Fruit fly (Drosophila melanogaster) whole organism, embryonic: ENCODE measurements around the gene Srp14.

Experiments used
- B-H2 ChIP-seq: fragments of 200-800 bp; sonication (Bioruptor generic); optimal IDR thresholded peaks from 2 replicates; lab custom pipeline; 2018; ENCODE audit warnings: missing biosample characterization, mild to moderate bottlenecking, missing genetic modification characterization
- CG10366 ChIP-seq: fragments of 200-800 bp; sonication (Bioruptor generic); IDR thresholded peaks from 2 replicates; pipeline ENCODE4 v1.3.6; 2022; ENCODE audit warnings: missing biosample characterization, missing genetic modification characterization
- CG14860 ChIP-seq: fragments of 200-800 bp; sonication (Bioruptor generic); IDR thresholded peaks from 3 replicates; pipeline ENCODE4 v1.3.6; 2022; ENCODE audit warnings: missing biosample characterization, missing genetic modification characterization; ENCODE audit not compliant: partially characterized antibody
- CG16813 ChIP-seq: fragments of 200-800 bp; sonication (Bioruptor generic); IDR thresholded peaks from 3 replicates; pipeline ENCODE4 v1.3.6; 2022; ENCODE audit warnings: missing biosample characterization, missing genetic modification characterization; ENCODE audit not compliant: partially characterized antibody
- CG2116 ChIP-seq: fragments of 200-800 bp; sonication (Bioruptor generic); optimal IDR thresholded peaks from 3 replicates; lab custom pipeline; 2018; ENCODE audit warnings: missing biosample characterization, mild to moderate bottlenecking, missing genetic modification characterization
- CG30020 ChIP-seq: fragments of 200-800 bp; optimal IDR thresholded peaks from 2 replicates; lab custom pipeline; 2019; ENCODE audit warnings: missing biosample characterization, mild to moderate bottlenecking, missing genetic modification characterization, moderate library complexity
- CG31441 ChIP-seq: fragments of 200-800 bp; sonication (Bioruptor generic); IDR thresholded peaks from 2 replicates; pipeline ENCODE4 v1.3.6; 2022; ENCODE audit warnings: missing biosample characterization, missing genetic modification characterization
- CG32532 ChIP-seq: fragments of 200-800 bp; sonication (Bioruptor generic); IDR thresholded peaks from 2 replicates; pipeline ENCODE4 v1.3.6; 2022; ENCODE audit warnings: missing biosample characterization, missing genetic modification characterization
- CG33213 ChIP-seq: fragments of 200-800 bp; sonication (Bioruptor generic); optimal IDR thresholded peaks from 3 replicates; lab custom pipeline; 2016; ENCODE audit warnings: missing biosample characterization, missing genetic modification characterization
- CG33557 ChIP-seq: fragments of 200-800 bp; sonication (Bioruptor generic); optimal IDR thresholded peaks from 2 replicates; lab custom pipeline; 2019; ENCODE audit warnings: missing biosample characterization, mild to moderate bottlenecking, missing genetic modification characterization, moderate library complexity
- CG4617 ChIP-seq: fragments of 200-800 bp; sonication (Bioruptor generic); optimal IDR thresholded peaks from 3 replicates; lab custom pipeline; 2016; ENCODE audit warnings: missing biosample characterization, missing genetic modification characterization, borderline replicate concordance
- CG5180 ChIP-seq: fragments of 200-800 bp; sonication (Bioruptor generic); optimal IDR thresholded peaks from 3 replicates; lab custom pipeline; 2017; ENCODE audit warnings: missing biosample characterization, missing genetic modification characterization, mild to moderate bottlenecking, moderate library complexity, missing genetic modification reagents
- CG5953 ChIP-seq: fragments of 200-800 bp; sonication (Bioruptor generic); IDR thresholded peaks from 2 replicates; pipeline ENCODE4 v1.3.6; 2022; ENCODE audit warnings: missing biosample characterization, missing genetic modification characterization
- CG6791 ChIP-seq: fragments of 200-800 bp; sonication (Bioruptor generic); IDR thresholded peaks from 3 replicates; pipeline ENCODE4 v1.3.6; 2022; ENCODE audit warnings: missing biosample characterization, missing genetic modification characterization; ENCODE audit not compliant: partially characterized antibody
- CG7357 ChIP-seq: fragments of 200-800 bp; sonication (Bioruptor generic); IDR thresholded peaks from 3 replicates; pipeline ENCODE4 v1.3.6; 2022; ENCODE audit warnings: missing biosample characterization, missing genetic modification characterization
- CG8388 ChIP-seq: fragments of 200-800 bp; sonication (Bioruptor generic); optimal IDR thresholded peaks from 2 replicates; lab custom pipeline; 2019; ENCODE audit warnings: missing biosample characterization, mild to moderate bottlenecking, missing genetic modification characterization, moderate library complexity
- CG9215 ChIP-seq: fragments of 200-800 bp; sonication (Bioruptor generic); IDR thresholded peaks from 2 replicates; pipeline ENCODE4 v1.3.6; 2022; ENCODE audit warnings: missing biosample characterization, missing genetic modification characterization
- CG9727 ChIP-seq: fragments of 200-800 bp; sonication (Bioruptor generic); optimal IDR thresholded peaks from 3 replicates; lab custom pipeline; 2017; ENCODE audit warnings: missing biosample characterization, mild to moderate bottlenecking, missing genetic modification characterization
- CG9932 ChIP-seq: fragments of 200-800 bp; sonication (Bioruptor generic); IDR thresholded peaks from 2 replicates; pipeline ENCODE4 v1.3.6; 2022; ENCODE audit warnings: missing biosample characterization, missing genetic modification characterization
- CHES-1-like ChIP-seq: fragments of 200-800 bp; sonication (Bioruptor generic); optimal IDR thresholded peaks from 2 replicates; lab custom pipeline; 2016; ENCODE audit warnings: missing biosample characterization, missing genetic modification characterization
- D ChIP-seq, 2 experiments: fragments of 200-800 bp in 1 of 2; fragments of >200 bp in 1 of 2; sonication (Bioruptor generic) in 1 of 2; optimal IDR thresholded peaks; 2 replicates in 1 of 2; 3 replicates in 1 of 2; lab custom pipeline; 2017; ENCODE audit warnings: mild to moderate bottlenecking in 1 of 2, missing biosample characterization in 1 of 2, missing genetic modification characterization in 1 of 2, missing genetic modification reagents in 1 of 2
- Dek ChIP-seq: fragments of 200-800 bp; sonication (Bioruptor generic); optimal IDR thresholded peaks from 3 replicates; lab custom pipeline; 2019; ENCODE audit warnings: missing biosample characterization, mild to moderate bottlenecking, missing genetic modification characterization, moderate library complexity
- Dref ChIP-seq: fragments of 200-800 bp; sonication (Bioruptor generic); IDR thresholded peaks from 2 replicates; pipeline ENCODE4 v1.3.6; 2022; ENCODE audit warnings: missing biosample characterization, missing genetic modification characterization
- H15 ChIP-seq: fragments of 200-800 bp; sonication (Bioruptor generic); IDR thresholded peaks from 3 replicates; pipeline ENCODE4 v1.3.6; 2022; ENCODE audit warnings: missing biosample characterization, missing genetic modification characterization
- Hmx ChIP-seq: fragments of 200-800 bp; sonication (Bioruptor generic); optimal IDR thresholded peaks from 2 replicates; lab custom pipeline; 2016; ENCODE audit warnings: missing biosample characterization, missing genetic modification characterization
- Lpt ChIP-seq: fragments of >200 bp; optimal IDR thresholded peaks from 2 replicates; lab custom pipeline; 2018; ENCODE audit warnings: missing biosample characterization, missing genetic modification characterization
- MBD-R2 ChIP-seq: fragments of 200-800 bp; sonication (Bioruptor generic); IDR thresholded peaks from 2 replicates; pipeline ENCODE4 v1.3.6; 2022; ENCODE audit warnings: missing biosample characterization, missing genetic modification characterization
- Med ChIP-seq: fragments of 200-800 bp; sonication (Bioruptor generic); peaks from one replicate; lab custom pipeline; 2016; ENCODE audit warnings: missing biosample characterization, missing genetic modification characterization, mild to moderate bottlenecking, inconsistent platforms, moderate library complexity
- NFAT ChIP-seq: fragments of 200-800 bp; sonication (Bioruptor generic); IDR thresholded peaks from 2 replicates; pipeline ENCODE4 v1.3.6; 2022; ENCODE audit warnings: missing biosample characterization, missing genetic modification characterization
- Nf-YA ChIP-seq: fragments of 200-800 bp; sonication (Bioruptor generic); IDR thresholded peaks from 2 replicates; pipeline ENCODE4 v1.3.6; 2022; ENCODE audit warnings: missing biosample characterization, missing genetic modification characterization
- Scr ChIP-seq: fragments of 200-800 bp; sonication (Bioruptor generic); IDR thresholded peaks from 2 replicates; pipeline ENCODE4 v1.3.6; 2022; ENCODE audit warnings: missing biosample characterization, missing genetic modification characterization; ENCODE audit not compliant: partially characterized antibody
- Sin3A ChIP-seq: fragments of >200 bp; optimal IDR thresholded peaks from 2 replicates; lab custom pipeline; 2018
- Sry-δ ChIP-seq: fragments of 200-800 bp; sonication (Bioruptor generic); optimal IDR thresholded peaks from 2 replicates; lab custom pipeline; 2016; ENCODE audit warnings: missing biosample characterization, missing genetic modification characterization
- Trl ChIP-seq, 3 experiments: fragments of >200 bp in 2 of 3; fragments of 200-800 bp in 1 of 3; sonication (Bioruptor generic) in 1 of 3; optimal IDR thresholded peaks; 2 replicates in 1 of 3; 3 replicates in 2 of 3; lab custom pipeline; 2016 to 2017; ENCODE audit warnings: missing biosample characterization in 1 of 3, missing genetic modification characterization in 1 of 3
- ab ChIP-seq: fragments of 200-800 bp; sonication (Bioruptor generic); optimal IDR thresholded peaks from 2 replicates; lab custom pipeline; 2016; ENCODE audit warnings: missing biosample characterization, missing genetic modification characterization
- bbx ChIP-seq: fragments of 200-800 bp; sonication (Bioruptor generic); IDR thresholded peaks from 2 replicates; pipeline ENCODE4 v1.3.6; 2022; ENCODE audit warnings: missing biosample characterization, missing genetic modification characterization; ENCODE audit not compliant: partially characterized antibody
- ewg ChIP-seq: fragments of 200-800 bp; sonication (Bioruptor generic); optimal IDR thresholded peaks from 3 replicates; lab custom pipeline; 2017; ENCODE audit warnings: mild to moderate bottlenecking, missing biosample characterization, missing genetic modification reagents, missing genetic modification characterization
- fru ChIP-seq: fragments of >200 bp; optimal IDR thresholded peaks from 2 replicates; lab custom pipeline; 2017
- insv ChIP-seq, 2 experiments: fragments of 200-800 bp; sonication (Bioruptor generic); optimal IDR thresholded peaks; 3 replicates each; lab custom pipeline; 2016 to 2018; ENCODE audit warnings: missing biosample characterization in 2 of 2, missing genetic modification characterization in 2 of 2
- knrl ChIP-seq: fragments of 200-800 bp; sonication (Bioruptor generic); IDR thresholded peaks from 3 replicates; pipeline ENCODE4 v1.3.6; 2022; ENCODE audit warnings: missing biosample characterization, missing genetic modification characterization; ENCODE audit not compliant: partially characterized antibody
- onecut ChIP-seq: fragments of 200-800 bp; sonication (Bioruptor generic); IDR thresholded peaks from 2 replicates; pipeline ENCODE4 v1.3.6; 2022; ENCODE audit warnings: missing biosample characterization, missing genetic modification characterization
- p53 ChIP-seq: fragments of 200-800 bp; sonication (Bioruptor generic); optimal IDR thresholded peaks from 2 replicates; lab custom pipeline; 2016; ENCODE audit warnings: missing biosample characterization, missing genetic modification characterization
- prd ChIP-seq, 3 experiments: fragments of >200 bp in 2 of 3; fragments of 200-800 bp in 1 of 3; sonication (Bioruptor generic) in 1 of 3; optimal IDR thresholded peaks in 2 of 3; IDR thresholded peaks in 1 of 3; 2 replicates in 2 of 3; 3 replicates in 1 of 3; pipeline versions ENCODE4 v1.3.6 to Lab custom; 2017 to 2022; ENCODE audit warnings: missing biosample characterization in 1 of 3, missing genetic modification characterization in 1 of 3
- sens ChIP-seq: fragments of 200-800 bp; sonication (Bioruptor generic); peaks from one replicate; lab custom pipeline; 2016; ENCODE audit warnings: missing biosample characterization, missing genetic modification characterization
- shn ChIP-seq: fragments of 200-800 bp; sonication (Bioruptor generic); optimal IDR thresholded peaks from 3 replicates; lab custom pipeline; 2016; ENCODE audit warnings: missing biosample characterization, missing genetic modification characterization
- so ChIP-seq: fragments of 200-800 bp; sonication (Bioruptor generic); IDR thresholded peaks from 3 replicates; pipeline ENCODE4 v1.3.6; 2022; ENCODE audit warnings: missing biosample characterization, missing genetic modification characterization
- tll ChIP-seq, 2 experiments: fragments of 200-800 bp in 1 of 2; fragments of >200 bp in 1 of 2; sonication (Bioruptor generic) in 1 of 2; optimal IDR thresholded peaks; 2 replicates each; lab custom pipeline; 2017 to 2019; ENCODE audit warnings: missing biosample characterization in 2 of 2, missing genetic modification characterization in 2 of 2, mild to moderate bottlenecking in 1 of 2, moderate library complexity in 1 of 2
- tna ChIP-seq: fragments of 200-800 bp; sonication (Bioruptor generic); IDR thresholded peaks from 2 replicates; pipeline ENCODE4 v1.3.6; 2022; ENCODE audit warnings: missing biosample characterization, missing genetic modification characterization; ENCODE audit not compliant: partially characterized antibody

Srp14 gene

DNA sequence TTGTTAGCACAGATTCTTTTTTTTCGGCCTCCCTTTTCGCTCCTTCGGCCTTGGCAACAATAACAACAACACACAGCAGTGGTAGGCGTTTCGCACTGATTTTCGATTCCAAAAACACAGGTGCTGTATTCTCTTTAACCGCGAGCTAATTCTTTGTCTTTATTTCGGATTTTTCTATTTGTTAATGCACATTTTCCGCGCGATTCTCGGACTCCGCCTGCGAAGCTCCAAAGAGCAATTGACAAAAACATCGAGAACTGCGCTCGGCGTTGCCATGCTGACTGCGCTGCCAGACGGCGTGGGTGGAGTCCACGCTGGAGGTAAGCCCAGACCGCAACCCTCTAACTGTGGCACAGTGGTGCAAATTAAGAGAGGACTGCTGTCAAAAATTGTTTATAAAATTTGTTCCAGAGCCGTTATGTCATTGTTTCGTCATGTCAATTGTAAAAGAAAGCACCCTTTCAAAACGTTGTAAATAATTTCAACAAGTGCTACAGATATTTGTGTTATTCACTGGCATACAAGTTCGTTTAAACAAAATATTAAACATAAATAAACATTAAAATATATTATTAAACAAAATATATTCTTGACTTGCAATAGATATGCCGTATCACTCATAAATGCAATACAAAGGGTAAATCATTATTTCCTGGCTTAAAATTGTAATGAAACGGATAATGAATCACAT is 22.4 kb upstream of the Srp14 start, which contains the start of the genes DPCoAC and CG5180 (continued):
- TF ChIP-seq shn (peak; percentile 63), onecut (GFP tag; lab: Robert Waterston, UW) (peak; percentile 30), Nf-YA (GFP tag; lab: Robert Waterston, UW) (no peak), D (optimal IDR thresholded peaks at IDR 0.05; lab: Kevin White, UChicago) (peak; percentile 0), D (GFP tag; optimal IDR thresholded peaks at IDR 0.05; lab: Kevin White, UChicago) (peak; percentile 40), CG2116 (peak; percentile 54), Dref (peak; percentile 60), Dek (tag; lab: Kevin White, UChicago) (peak; percentile 61), CG8388 (GFP tag; lab: Kevin White, UChicago) (peak; percentile 30), prd (optimal IDR thresholded peaks at IDR 0.05; lab: Kevin White, UChicago) (no peak), prd (GFP tag; IDR thresholded peaks at IDR 0.05; lab: Robert Waterston, UW) (peak; percentile 86), tna (0 out of 2 replicates have a peak, but pooled peaks have one; percentile 39), Hmx (GFP tag; lab: Kevin White, UChicago) (no peak), CG14860 (peak; percentile 39; the same call in 1 of the 3 replicates), CG32532 (GFP tag; lab: Robert Waterston, UW) (peak; percentile 86), tll (GFP tag; optimal IDR thresholded peaks at IDR 0.05; lab: Kevin White, UChicago) (peak in 1 of 2 experiments; percentile 12), CG16813 (peak; percentile 51), insv (GFP tag; optimal IDR thresholded peaks at IDR 0.05; lab: Kevin White, UChicago) (no peak), so (GFP tag; lab: Robert Waterston, UW) (peak; percentile 53; the same call in 1 of the 3 replicates), CG31441 (peak; percentile 59; the same call in 1 of the 2 replicates), MBD-R2 (GFP tag; lab: Robert Waterston, UW) (peak; percentile 54)

DNA sequence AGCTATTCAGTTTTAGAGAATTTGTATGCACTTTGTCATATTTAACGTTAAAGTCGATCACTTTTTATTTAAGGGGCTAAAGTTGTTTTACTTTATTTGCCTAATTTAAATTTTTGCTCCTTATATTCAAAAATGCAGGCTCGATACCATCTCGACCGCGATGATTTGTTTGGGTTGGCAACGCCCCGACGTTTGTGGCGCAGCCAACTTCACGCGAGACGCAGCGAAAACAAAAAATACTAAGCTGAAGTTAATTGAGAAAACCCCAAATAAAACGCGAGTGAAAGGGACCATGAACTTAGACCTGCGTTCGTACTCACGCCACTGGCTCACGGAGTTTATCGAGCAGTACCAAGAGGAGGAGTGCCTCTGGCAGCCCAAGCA is 21.8 kb upstream of the Srp14 start:
- TF ChIP-seq NFAT (GFP tag; lab: Robert Waterston, UW) (peak; percentile 70), CG6791 (GFP tag; lab: Robert Waterston, UW) (peak; percentile 61), CG33213 (GFP tag; lab: Kevin White, UChicago) (peak; percentile 18), CG9932 (GFP tag; lab: Robert Waterston, UW) (peak; percentile 76), fru (lab: Kevin White, UChicago) (no peak), ab (GFP tag; lab: Kevin White, UChicago) (no peak), B-H2 (peak; percentile 17), CG9727 (GFP tag; lab: Kevin White, UChicago) (no peak), Scr (GFP tag; lab: Robert Waterston, UW) (peak; percentile 47), MBD-R2 (GFP tag; lab: Robert Waterston, UW) (peak; percentile 76), bbx (GFP tag; lab: Robert Waterston, UW) (peak; percentile 56), Sin3A (lab: Kevin White, UChicago) (peak; percentile 7), Med (GFP tag; lab: Kevin White, UChicago) (peak; percentile 61), CHES-1-like (GFP tag; lab: Kevin White, UChicago) (peak; percentile 24), CG5953 (0 out of 2 replicates have a peak, but pooled peaks have one; percentile 22), H15 (GFP tag; lab: Robert Waterston, UW) (peak; percentile 34; the same call in 1 of the 3 replicates), CG5180 (GFP tag; lab: Kevin White, UChicago) (peak; percentile 15), sens (GFP tag; lab: Kevin White, UChicago) (peak; percentile 50), CG33557 (GFP tag; lab: Kevin White, UChicago) (no peak), CG30020 (no peak), CG4617 (peak; percentile 57), CG9215 (GFP tag; lab: Robert Waterston, UW) (peak; percentile 100), CG7357 (no peak), knrl (GFP tag; lab: Robert Waterston, UW) (peak; percentile 33; the same call in 1 of the 3 replicates), Lpt (no peak), CG10366 (GFP tag; lab: Robert Waterston, UW) (no peak), Sry-δ (peak; percentile 71), ewg (GFP tag; lab: Kevin White, UChicago) (no peak), Trl (optimal IDR thresholded peaks at IDR 0.05; lab: Kevin White, UChicago) (no peak), Trl (GFP tag; optimal IDR thresholded peaks at IDR 0.05; lab: Kevin White, UChicago) (no peak), p53 (GFP tag; lab: Kevin White, UChicago) (peak; percentile 42)
